Fruit fly (Drosophila melanogaster) whole organism, embryonic: ENCODE measurements around the gene Cad74A.

Experiments
- Abd-B ChIP-seq: fragments of 200-800 bp; sonication (Bioruptor generic); optimal IDR thresholded peaks from 2 replicates; lab custom pipeline; 2018; ENCODE audit warnings: missing biosample characterization, mild to moderate bottlenecking, missing genetic modification characterization, moderate library complexity
- Asciz ChIP-seq: fragments of 200-800 bp; sonication (Bioruptor generic); optimal IDR thresholded peaks from 2 replicates; lab custom pipeline; 2017; ENCODE audit warnings: missing biosample characterization, mild to moderate bottlenecking, missing genetic modification characterization, missing genetic modification reagents
- CG11456 ChIP-seq: fragments of 200-800 bp; sonication (Bioruptor generic); IDR thresholded peaks from 3 replicates; pipeline ENCODE4 v1.3.6; 2022; ENCODE audit warnings: missing biosample characterization, missing genetic modification characterization
- CG12104 ChIP-seq: fragments of 200-800 bp; sonication (Bioruptor generic); optimal IDR thresholded peaks from 3 replicates; lab custom pipeline; 2016; ENCODE audit warnings: missing biosample characterization, missing genetic modification characterization
- CG12155 ChIP-seq: fragments of 200-800 bp; sonication (Bioruptor generic); optimal IDR thresholded peaks from 3 replicates; lab custom pipeline; 2016; ENCODE audit warnings: missing biosample characterization, missing genetic modification characterization
- CG12236 ChIP-seq: fragments of 200-800 bp; sonication (Bioruptor generic); optimal IDR thresholded peaks from 2 replicates; lab custom pipeline; 2016; ENCODE audit warnings: missing biosample characterization, missing genetic modification characterization
- CG12299 ChIP-seq: fragments of 200-800 bp; sonication (Bioruptor generic); optimal IDR thresholded peaks from 2 replicates; lab custom pipeline; 2018; ENCODE audit warnings: missing biosample characterization, mild to moderate bottlenecking, missing genetic modification characterization
- CG13296 ChIP-seq: fragments of 200-800 bp; sonication (Bioruptor generic); optimal IDR thresholded peaks from 3 replicates; lab custom pipeline; 2018; ENCODE audit warnings: missing biosample characterization, mild to moderate bottlenecking, missing genetic modification characterization
- CG13894 ChIP-seq: fragments of 200-800 bp; sonication (Bioruptor generic); optimal IDR thresholded peaks from 3 replicates; lab custom pipeline; 2018; ENCODE audit warnings: missing biosample characterization, mild to moderate bottlenecking, missing genetic modification characterization, moderate library complexity
- CG15011 ChIP-seq: fragments of 200-800 bp; sonication (Bioruptor generic); optimal IDR thresholded peaks from 3 replicates; lab custom pipeline; 2018; ENCODE audit warnings: missing biosample characterization, mild to moderate bottlenecking, missing genetic modification characterization
- CG15514 ChIP-seq: fragments of 200-800 bp; sonication (Bioruptor generic); optimal IDR thresholded peaks from 3 replicates; lab custom pipeline; 2017; ENCODE audit warnings: missing biosample characterization, missing genetic modification characterization, mild to moderate bottlenecking, moderate library complexity, missing genetic modification reagents
- CG16815 ChIP-seq: fragments of 200-800 bp; sonication (Bioruptor generic); optimal IDR thresholded peaks from 3 replicates; lab custom pipeline; 2017; ENCODE audit warnings: missing biosample characterization, mild to moderate bottlenecking, missing genetic modification characterization
- CG17328 ChIP-seq: fragments of 200-800 bp; sonication (Bioruptor generic); IDR thresholded peaks from 2 replicates; pipeline ENCODE4 v1.3.6; 2022; ENCODE audit warnings: missing biosample characterization, missing genetic modification characterization
- CG17912 ChIP-seq: fragments of 200-800 bp; sonication (Bioruptor generic); optimal IDR thresholded peaks from 2 replicates; lab custom pipeline; 2018; ENCODE audit warnings: missing biosample characterization, mild to moderate bottlenecking, missing genetic modification characterization
- CG1832 ChIP-seq: fragments of 200-800 bp; sonication (Bioruptor generic); optimal IDR thresholded peaks from 2 replicates; lab custom pipeline; 2017; ENCODE audit warnings: missing biosample characterization, mild to moderate bottlenecking, missing genetic modification characterization, inconsistent platforms
- CG4730 ChIP-seq: fragments of 200-800 bp; sonication (Bioruptor generic); IDR thresholded peaks from 2 replicates; pipeline ENCODE4 v1.3.6; 2022; ENCODE audit warnings: missing biosample characterization, missing genetic modification characterization
- CG4820 ChIP-seq: fragments of 200-800 bp; sonication (Bioruptor generic); optimal IDR thresholded peaks from 3 replicates; lab custom pipeline; 2016; ENCODE audit warnings: missing biosample characterization, missing genetic modification characterization
- CG6683 ChIP-seq: fragments of 200-800 bp; sonication (Bioruptor generic); optimal IDR thresholded peaks from 2 replicates; lab custom pipeline; 2017; ENCODE audit warnings: missing biosample characterization, mild to moderate bottlenecking, missing genetic modification characterization, missing genetic modification reagents
- CG6689 ChIP-seq: fragments of 200-800 bp; sonication (Bioruptor generic); IDR thresholded peaks from 2 replicates; pipeline ENCODE4 v1.3.6; 2022; ENCODE audit warnings: missing biosample characterization, missing genetic modification characterization
- CG6765 ChIP-seq: fragments of 200-800 bp; sonication (Bioruptor generic); optimal IDR thresholded peaks from 3 replicates; lab custom pipeline; 2017; ENCODE audit warnings: missing biosample characterization, mild to moderate bottlenecking, missing genetic modification characterization
- CG8359 ChIP-seq: fragments of 200-800 bp; sonication (Bioruptor generic); optimal IDR thresholded peaks from 2 replicates; lab custom pipeline; 2017; ENCODE audit warnings: missing biosample characterization, mild to moderate bottlenecking, missing genetic modification characterization, borderline replicate concordance
- CTCF ChIP-seq: fragments of 200-800 bp; sonication (Bioruptor generic); optimal IDR thresholded peaks from 2 replicates; lab custom pipeline; 2017; ENCODE audit warnings: missing biosample characterization, mild to moderate bottlenecking, missing genetic modification characterization, moderate library complexity
- Dip2 ChIP-seq: fragments of 200-800 bp; sonication (Bioruptor generic); IDR thresholded peaks from 2 replicates; pipeline ENCODE4 v1.3.6; 2022; ENCODE audit warnings: missing biosample characterization, missing genetic modification characterization
- ERR ChIP-seq: fragments of 200-800 bp; sonication (Bioruptor generic); optimal IDR thresholded peaks from 2 replicates; lab custom pipeline; 2016; ENCODE audit warnings: missing biosample characterization, missing genetic modification characterization
- HHEX ChIP-seq: fragments of 200-800 bp; sonication (Bioruptor generic); optimal IDR thresholded peaks from 3 replicates; lab custom pipeline; 2017; ENCODE audit warnings: missing biosample characterization, mild to moderate bottlenecking, missing genetic modification characterization, missing genetic modification reagents
- HLH3B ChIP-seq: fragments of 200-800 bp; sonication (Bioruptor generic); IDR thresholded peaks from 2 replicates; pipeline ENCODE4 v1.3.6; 2022; ENCODE audit warnings: missing biosample characterization, missing genetic modification characterization
- HLH4C ChIP-seq: fragments of 200-800 bp; sonication (Bioruptor generic); IDR thresholded peaks from 3 replicates; pipeline ENCODE4 v1.3.6; 2022; ENCODE audit warnings: missing biosample characterization, missing genetic modification characterization; ENCODE audit not compliant: partially characterized antibody
- Hr39 ChIP-seq: fragments of >200 bp; optimal IDR thresholded peaks from 2 replicates; lab custom pipeline; 2017
- Hsf ChIP-seq: fragments of 200-800 bp; sonication (Bioruptor generic); optimal IDR thresholded peaks from 3 replicates; lab custom pipeline; 2016; ENCODE audit warnings: missing biosample characterization, missing genetic modification characterization
- Lpt ChIP-seq: fragments of >200 bp; optimal IDR thresholded peaks from 2 replicates; lab custom pipeline; 2018; ENCODE audit warnings: missing biosample characterization, missing genetic modification characterization
- Mes4 ChIP-seq: fragments of 200-800 bp; sonication (Bioruptor generic); optimal IDR thresholded peaks from 2 replicates; lab custom pipeline; 2016; ENCODE audit warnings: missing biosample characterization, missing genetic modification characterization
- Mrtf ChIP-seq: fragments of 200-800 bp; sonication (Bioruptor generic); IDR thresholded peaks from 3 replicates; pipeline ENCODE4 v1.3.6; 2022; ENCODE audit warnings: missing biosample characterization, missing genetic modification characterization
- Poxn ChIP-seq: fragments of 200-800 bp; sonication (Bioruptor generic); IDR thresholded peaks from 2 replicates; pipeline ENCODE4 v1.3.6; 2022; ENCODE audit warnings: missing biosample characterization, missing genetic modification characterization
- Ptx1 ChIP-seq: fragments of 200-800 bp; sonication (Bioruptor generic); IDR thresholded peaks from 2 replicates; pipeline ENCODE4 v1.3.6; 2022; ENCODE audit warnings: missing biosample characterization, missing genetic modification characterization
- Scr ChIP-seq: fragments of 200-800 bp; sonication (Bioruptor generic); IDR thresholded peaks from 2 replicates; pipeline ENCODE4 v1.3.6; 2022; ENCODE audit warnings: missing biosample characterization, missing genetic modification characterization; ENCODE audit not compliant: partially characterized antibody
- Six4 ChIP-seq: fragments of 200-800 bp; sonication (Bioruptor generic); optimal IDR thresholded peaks from 2 replicates; lab custom pipeline; 2016; ENCODE audit warnings: missing biosample characterization, missing genetic modification characterization
- cato ChIP-seq: fragments of 200-800 bp; sonication (Bioruptor generic); optimal IDR thresholded peaks from 2 replicates; lab custom pipeline; 2016; ENCODE audit warnings: missing biosample characterization, missing genetic modification characterization, borderline replicate concordance
- fd102C ChIP-seq: fragments of 200-800 bp; sonication (Bioruptor generic); optimal IDR thresholded peaks from 2 replicates; lab custom pipeline; 2018; ENCODE audit warnings: missing biosample characterization, mild to moderate bottlenecking, missing genetic modification characterization, moderate library complexity
- her ChIP-seq: fragments of 200-800 bp; sonication (Bioruptor generic); optimal IDR thresholded peaks from 2 replicates; lab custom pipeline; 2016; ENCODE audit warnings: missing biosample characterization, missing genetic modification characterization
- jigr1 ChIP-seq: fragments of 200-800 bp; sonication (Bioruptor generic); IDR thresholded peaks from 3 replicates; pipeline ENCODE4 v1.3.6; 2022; ENCODE audit warnings: missing biosample characterization, missing genetic modification characterization
- pb ChIP-seq: fragments of 200-800 bp; sonication (Bioruptor generic); optimal IDR thresholded peaks from 3 replicates; lab custom pipeline; 2016; ENCODE audit warnings: missing biosample characterization, missing genetic modification characterization
- pho ChIP-seq: fragments of 200-800 bp; sonication (Bioruptor generic); optimal IDR thresholded peaks from 2 replicates; lab custom pipeline; 2016; ENCODE audit warnings: missing biosample characterization, missing genetic modification characterization
- prd ChIP-seq, 3 experiments: fragments of >200 bp in 2 of 3; fragments of 200-800 bp in 1 of 3; sonication (Bioruptor generic) in 1 of 3; optimal IDR thresholded peaks in 2 of 3; IDR thresholded peaks in 1 of 3; 2 replicates in 2 of 3; 3 replicates in 1 of 3; pipeline versions ENCODE4 v1.3.6 to Lab custom; 2017 to 2022; ENCODE audit warnings: missing biosample characterization in 1 of 3, missing genetic modification characterization in 1 of 3
- rib ChIP-seq: fragments of 200-800 bp; sonication (Bioruptor generic); IDR thresholded peaks from 2 replicates; pipeline ENCODE4 v1.3.6; 2022; ENCODE audit warnings: missing biosample characterization, missing genetic modification characterization
- row ChIP-seq: fragments of 200-800 bp; sonication (Bioruptor generic); IDR thresholded peaks from 3 replicates; pipeline ENCODE4 v1.3.6; 2022; ENCODE audit warnings: missing biosample characterization, missing genetic modification characterization
- sc ChIP-seq, 3 experiments: fragments of >200 bp in 2 of 3; fragments of 200-800 bp in 1 of 3; sonication (Bioruptor generic) in 1 of 3; optimal IDR thresholded peaks; 2 replicates in 2 of 3; 3 replicates in 1 of 3; lab custom pipeline; 2017; ENCODE audit warnings: mild to moderate bottlenecking in 1 of 3, missing biosample characterization in 1 of 3, missing genetic modification characterization in 1 of 3, missing genetic modification reagents in 1 of 3
- sisA ChIP-seq: fragments of 200-800 bp; sonication (Bioruptor generic); IDR thresholded peaks from 2 replicates; pipeline ENCODE4 v1.3.6; 2022; ENCODE audit warnings: missing biosample characterization, missing genetic modification characterization
- slou ChIP-seq: fragments of 200-800 bp; sonication (Bioruptor generic); optimal IDR thresholded peaks from 3 replicates; lab custom pipeline; 2016; ENCODE audit warnings: missing biosample characterization, missing genetic modification characterization
- ssp ChIP-seq: fragments of 200-800 bp; sonication (Bioruptor generic); IDR thresholded peaks from 2 replicates; pipeline ENCODE4 v1.3.6; 2022; ENCODE audit warnings: missing biosample characterization, missing genetic modification characterization
- tio ChIP-seq: fragments of 200-800 bp; sonication (Bioruptor generic); optimal IDR thresholded peaks from 2 replicates; lab custom pipeline; 2017; ENCODE audit warnings: missing biosample characterization, missing genetic modification characterization, inconsistent platforms
- tna ChIP-seq: fragments of 200-800 bp; sonication (Bioruptor generic); IDR thresholded peaks from 2 replicates; pipeline ENCODE4 v1.3.6; 2022; ENCODE audit warnings: missing biosample characterization, missing genetic modification characterization; ENCODE audit not compliant: partially characterized antibody

Cad74A gene

dm6 chr3L:17404646-17405045 is 25.3 kb upstream of the Cad74A start (continued):
- TF ChIP-seq jigr1 (GFP tag; lab: Robert Waterston, UW): no peak
- TF ChIP-seq Poxn (GFP tag; lab: Robert Waterston, UW): no peak
- TF ChIP-seq CG6689 (GFP tag; lab: Robert Waterston, UW): no peak
- TF ChIP-seq pho (GFP tag; lab: Kevin White, UChicago): no peak
- no peak for TF ChIP-seq Ptx1 (GFP tag; lab: Robert Waterston, UW)
- TF ChIP-seq prd (optimal IDR thresholded peaks at IDR 0.05; lab: Kevin White, UChicago): no peak
- TF ChIP-seq prd (GFP tag; IDR thresholded peaks at IDR 0.05; lab: Robert Waterston, UW): no peak; the same call in 2 of the 3 replicates
- TF ChIP-seq CG17328 (GFP tag; lab: Robert Waterston, UW): 0 out of 2 replicates have a peak, but pooled peaks have one; percentile 28
- 0 out of 3 replicates have a peak, but pooled peaks have one; percentile 19 for TF ChIP-seq CG11456 (GFP tag; lab: Robert Waterston, UW)
- peak; percentile 27 for TF ChIP-seq Hsf
- TF ChIP-seq tna (GFP tag; lab: Robert Waterston, UW): no peak
- no peak for TF ChIP-seq slou (GFP tag; lab: Kevin White, UChicago)
- peak; percentile 51 for TF ChIP-seq HLH3B
- TF ChIP-seq sisA (GFP tag; lab: Robert Waterston, UW): peak; percentile 33
- TF ChIP-seq CG12236 (GFP tag; lab: Kevin White, UChicago): no peak
- TF ChIP-seq Scr (GFP tag; lab: Robert Waterston, UW): no peak
- no peak for TF ChIP-seq Dip2 (GFP tag; lab: Robert Waterston, UW)
- peak; percentile 33 for TF ChIP-seq CG4820
- peak; percentile 31 for TF ChIP-seq Abd-B (GFP tag; lab: Kevin White, UChicago)
- no peak for TF ChIP-seq her (GFP tag; lab: Kevin White, UChicago)
- no peak for TF ChIP-seq CTCF (GFP tag; lab: Kevin White, UChicago)
- TF ChIP-seq Asciz (GFP tag; lab: Kevin White, UChicago): peak; percentile 33
- TF ChIP-seq CG4730 (GFP tag; lab: Robert Waterston, UW): no peak
- no peak for TF ChIP-seq Hr39
- no peak for TF ChIP-seq CG17912 (GFP tag; lab: Kevin White, UChicago)
- TF ChIP-seq HHEX (GFP tag; lab: Kevin White, UChicago): peak; percentile 28
- no peak for TF ChIP-seq CG8359 (GFP tag; lab: Kevin White, UChicago)
- TF ChIP-seq Lpt (GFP tag; lab: Kevin White, UChicago): no peak
- TF ChIP-seq CG12104 (GFP tag; lab: Kevin White, UChicago): peak; percentile 54
- no peak for TF ChIP-seq CG6765 (GFP tag; lab: Kevin White, UChicago)
- peak; percentile 75 for TF ChIP-seq row (GFP tag; lab: Robert Waterston, UW)
- no peak for TF ChIP-seq Mes4 (GFP tag; lab: Kevin White, UChicago)
- no peak for TF ChIP-seq CG12155 (GFP tag; lab: Kevin White, UChicago)
- no peak for TF ChIP-seq CG15514
- no peak for TF ChIP-seq Mrtf
- no peak for TF ChIP-seq ssp (GFP tag; lab: Robert Waterston, UW)
- no peak for TF ChIP-seq ERR (GFP tag; lab: Kevin White, UChicago)
- no peak for TF ChIP-seq CG16815
- no peak for TF ChIP-seq sc (optimal IDR thresholded peaks at IDR 0.05; lab: Kevin White, UChicago)
- TF ChIP-seq sc (GFP tag; optimal IDR thresholded peaks at IDR 0.05; lab: Kevin White, UChicago): no peak
- no peak for TF ChIP-seq CG13894 (tag; lab: Kevin White, UChicago)
- no peak for TF ChIP-seq CG13296 (GFP tag; lab: Kevin White, UChicago)
- TF ChIP-seq Six4: peak; percentile 21
- TF ChIP-seq CG12299 (tag; lab: Kevin White, UChicago): no peak
- TF ChIP-seq pb (GFP tag; lab: Kevin White, UChicago): no peak
- TF ChIP-seq rib: no peak
- TF ChIP-seq CG1832 (GFP tag; lab: Kevin White, UChicago): no peak
- TF ChIP-seq tio (GFP tag; lab: Kevin White, UChicago): peak; percentile 11
- TF ChIP-seq cato: peak; percentile 7
- no peak for TF ChIP-seq CG6683
- no peak for TF ChIP-seq CG15011 (GFP tag; lab: Kevin White, UChicago)
- TF ChIP-seq HLH4C (GFP tag; lab: Robert Waterston, UW): no peak
- TF ChIP-seq fd102C: no peak
